Worm (Caenorhabditis elegans) whole organism, L4/young adult: ENCODE measurements around the gene sucl-1.

ENCODE experiments used
- W03F9.2 ChIP-seq: fragments of 150-350 bp; optimal IDR thresholded peaks from 2 replicates; lab custom pipeline; 2014; ENCODE audit warnings: missing biosample characterization, missing genetic modification characterization
- dao-5 ChIP-seq: sonication (generic microtip); optimal IDR thresholded peaks from 2 replicates; lab custom pipeline; 2016; ENCODE audit warnings: missing genotype, missing genetic modification characterization, moderate library complexity, missing compliant biosample characterization
- him-1 ChIP-seq: sonication (generic microtip); optimal IDR thresholded peaks from 2 replicates; lab custom pipeline; 2016; ENCODE audit warnings: missing genotype, missing genetic modification reagents, missing genetic modification characterization, missing compliant biosample characterization

DNA sequence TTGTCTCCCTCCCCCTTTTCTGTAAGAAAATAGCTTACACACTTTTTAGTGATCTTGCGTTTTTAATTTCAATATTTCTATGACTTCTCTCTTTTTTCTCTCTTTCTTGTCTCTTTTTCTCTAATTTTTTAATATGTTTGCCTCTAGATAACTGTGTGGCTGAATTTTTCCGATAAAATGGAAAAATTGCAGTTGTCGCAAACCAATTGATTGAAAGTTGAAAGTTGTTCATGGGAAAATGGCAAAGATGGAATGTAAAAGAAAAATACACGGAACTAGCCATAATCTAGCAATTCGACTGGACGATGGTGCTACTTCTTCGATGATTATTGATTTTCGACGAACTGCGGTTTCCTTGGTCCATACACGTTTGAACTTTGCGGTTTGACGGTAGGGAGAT lies 2.0 kb downstream of the sucl-1 start:
- TF ChIP-seq him-1 = no peak
- no peak for TF ChIP-seq W03F9.2 (tag; lab: Kevin White, UChicago)
- no peak for TF ChIP-seq dao-5
